Worm (Caenorhabditis elegans) whole organism, L2 larva: Measurements from ENCODE around the gene F46F2.5.
A peak's percentile ranks its signal among the peaks of the same experiment; 100 is the strongest.

Experiments used
- C34F6.9 ChIP-seq: fragments of 150-350 bp; optimal IDR thresholded peaks from 2 replicates; lab custom pipeline; 2014; ENCODE audit warnings: missing biosample characterization, missing genetic modification characterization
- F13H6.1 ChIP-seq: sonication (generic microtip); optimal IDR thresholded peaks from 2 replicates; lab custom pipeline; 2016; ENCODE audit warnings: missing genetic modification characterization, missing compliant biosample characterization
- R02D3.7 ChIP-seq: fragments of 150-350 bp; optimal IDR thresholded peaks from 2 replicates; lab custom pipeline; 2014; ENCODE audit warnings: missing biosample characterization, missing genetic modification characterization
- Y55F3AM.14 ChIP-seq: fragments of 200-800 bp; sonication (Bioruptor generic); optimal IDR thresholded peaks from 2 replicates; lab custom pipeline; 2018; ENCODE audit warnings: mild to moderate bottlenecking, missing genetic modification characterization, missing compliant biosample characterization
- alr-1 ChIP-seq: fragments of 150-350 bp; optimal IDR thresholded peaks from 2 replicates; lab custom pipeline; 2014; ENCODE audit warnings: missing biosample characterization, missing genetic modification characterization
- ama-1 ChIP-seq: fragments of 150-350 bp; optimal IDR thresholded peaks from 2 replicates; lab custom pipeline; 2018; ENCODE audit warnings: inconsistent platforms
- blmp-1 ChIP-seq: sonication (generic microtip); optimal IDR thresholded peaks from 2 replicates; lab custom pipeline; 2017; ENCODE audit warnings: missing genetic modification characterization, mild to moderate bottlenecking, missing compliant biosample characterization, antibody characterized with exemption, moderate library complexity; ENCODE audit not compliant: insufficient read depth
- ceh-82 ChIP-seq: fragments of 150-350 bp; optimal IDR thresholded peaks from 2 replicates; lab custom pipeline; 2014; ENCODE audit warnings: missing biosample characterization, missing genetic modification characterization
- dmd-4 ChIP-seq: sonication (generic microtip); optimal IDR thresholded peaks from 2 replicates; lab custom pipeline; 2017; ENCODE audit warnings: missing biosample characterization, missing genetic modification characterization
- egl-27 ChIP-seq: sonication (generic microtip); optimal IDR thresholded peaks from 3 replicates; lab custom pipeline; 2017; ENCODE audit warnings: missing biosample characterization, missing genetic modification reagents, missing genetic modification characterization
- elt-1 ChIP-seq: fragments of 150-350 bp; optimal IDR thresholded peaks from 2 replicates; lab custom pipeline; 2014; ENCODE audit warnings: missing biosample characterization, missing genetic modification characterization
- elt-3 ChIP-seq: sonication (generic microtip); optimal IDR thresholded peaks from 2 replicates; lab custom pipeline; 2017; ENCODE audit warnings: missing biosample characterization, missing genetic modification characterization
- fos-1 ChIP-seq: fragments of 150-350 bp; optimal IDR thresholded peaks from 2 replicates; lab custom pipeline; 2014; ENCODE audit warnings: missing biosample characterization, missing genetic modification characterization
- gmeb-1 ChIP-seq: fragments of 150-350 bp; optimal IDR thresholded peaks from 2 replicates; lab custom pipeline; 2014; ENCODE audit warnings: missing biosample characterization, missing genetic modification characterization
- lin-11 ChIP-seq: fragments of 150-350 bp; sonication (generic microtip); optimal IDR thresholded peaks from 2 replicates; lab custom pipeline; 2014; ENCODE audit warnings: missing biosample characterization, missing genetic modification characterization, inconsistent platforms, mixed read lengths
- lin-39 ChIP-seq: fragments of 150-350 bp; optimal IDR thresholded peaks from 2 replicates; lab custom pipeline; 2014; ENCODE audit warnings: missing biosample characterization, missing genetic modification reagents, missing genetic modification characterization
- lsy-2 ChIP-seq, 2 experiments: fragments of 150-350 bp in 1 of 2; sonication (generic microtip) in 1 of 2; optimal IDR thresholded peaks; 2 replicates each; lab custom pipeline; 2014 to 2017; ENCODE audit warnings: missing biosample characterization in 2 of 2, missing genetic modification characterization in 2 of 2
- mab-5 ChIP-seq: fragments of 150-350 bp; optimal IDR thresholded peaks from 2 replicates; lab custom pipeline; 2014; ENCODE audit warnings: missing biosample characterization, missing genetic modification characterization
- mbf-1 ChIP-seq: sonication (generic microtip); optimal IDR thresholded peaks from 2 replicates; lab custom pipeline; 2017; ENCODE audit warnings: missing biosample characterization, missing genetic modification characterization
- mdl-1 ChIP-seq, 2 experiments: fragments of 150-350 bp in 1 of 2; sonication (generic microtip) in 1 of 2; optimal IDR thresholded peaks; 2 replicates each; lab custom pipeline; 2017; ENCODE audit warnings: missing biosample characterization in 2 of 2, missing genetic modification characterization in 2 of 2
- nhr-11 ChIP-seq: fragments of 150-350 bp; optimal IDR thresholded peaks from 2 replicates; lab custom pipeline; 2014; ENCODE audit warnings: missing biosample characterization, missing genetic modification characterization
- nhr-12 ChIP-seq: fragments of 150-350 bp; optimal IDR thresholded peaks from 2 replicates; lab custom pipeline; 2014; ENCODE audit warnings: missing biosample characterization, missing genetic modification characterization
- nhr-129 ChIP-seq: fragments of 150-350 bp; optimal IDR thresholded peaks from 2 replicates; lab custom pipeline; 2014; ENCODE audit warnings: missing biosample characterization, missing genetic modification characterization
- nhr-21 ChIP-seq: fragments of 150-350 bp; optimal IDR thresholded peaks from 2 replicates; lab custom pipeline; 2014; ENCODE audit warnings: missing biosample characterization, missing genetic modification characterization
- nhr-23 ChIP-seq: fragments of 150-350 bp; optimal IDR thresholded peaks from 2 replicates; lab custom pipeline; 2014; ENCODE audit warnings: missing biosample characterization, missing genetic modification reagents, missing genetic modification characterization
- nhr-237 ChIP-seq: fragments of 150-350 bp; optimal IDR thresholded peaks from 2 replicates; lab custom pipeline; 2014; ENCODE audit warnings: missing biosample characterization, missing genetic modification characterization
- nhr-25 ChIP-seq: fragments of 150-350 bp; sonication (generic microtip); optimal IDR thresholded peaks from 3 replicates; lab custom pipeline; 2014; ENCODE audit warnings: missing biosample characterization, missing genetic modification characterization
- nhr-6 ChIP-seq: fragments of 150-350 bp; optimal IDR thresholded peaks from 2 replicates; lab custom pipeline; 2014; ENCODE audit warnings: missing biosample characterization, missing genetic modification characterization
- nhr-77 ChIP-seq: fragments of 150-350 bp; optimal IDR thresholded peaks from 2 replicates; lab custom pipeline; 2014; ENCODE audit warnings: missing biosample characterization, missing genetic modification characterization
- peb-1 ChIP-seq: fragments of 150-350 bp; optimal IDR thresholded peaks from 2 replicates; lab custom pipeline; 2014; ENCODE audit warnings: missing biosample characterization, missing genetic modification characterization
- skn-1 ChIP-seq: sonication (generic microtip); optimal IDR thresholded peaks from 2 replicates; lab custom pipeline; 2017; ENCODE audit warnings: missing biosample characterization, missing genetic modification characterization
- sma-3 ChIP-seq: sonication (generic microtip); optimal IDR thresholded peaks from 2 replicates; lab custom pipeline; 2016; ENCODE audit warnings: missing genetic modification reagents, missing genetic modification characterization, missing compliant biosample characterization
- sma-9 ChIP-seq, 2 experiments: fragments of 150-350 bp in 1 of 2; sonication (generic microtip) in 1 of 2; optimal IDR thresholded peaks; 2 replicates each; lab custom pipeline; 2014 to 2016; ENCODE audit warnings: missing genetic modification characterization in 2 of 2, mild to moderate bottlenecking in 1 of 2, missing biosample characterization in 1 of 2, missing compliant biosample characterization in 1 of 2, missing genetic modification reagents in 1 of 2, moderate library complexity in 1 of 2
- snpc-4 ChIP-seq: fragments of 150-350 bp; optimal IDR thresholded peaks from 2 replicates; lab custom pipeline; 2014; ENCODE audit warnings: missing biosample characterization, missing genetic modification characterization
- unc-39 ChIP-seq: fragments of 150-350 bp; optimal IDR thresholded peaks from 2 replicates; lab custom pipeline; 2014; ENCODE audit warnings: missing biosample characterization, missing genetic modification characterization
- unc-55 ChIP-seq: fragments of 150-350 bp; sonication (generic microtip); optimal IDR thresholded peaks from 3 replicates; lab custom pipeline; 2014; ENCODE audit warnings: missing biosample characterization, missing genetic modification reagents, missing genetic modification characterization
- unc-62 ChIP-seq: fragments of 150-350 bp; optimal IDR thresholded peaks from 2 replicates; lab custom pipeline; 2014; ENCODE audit warnings: missing biosample characterization, missing genetic modification reagents, missing genetic modification characterization
- zag-1 ChIP-seq: fragments of 150-350 bp; optimal IDR thresholded peaks from 2 replicates; lab custom pipeline; 2014; ENCODE audit warnings: missing biosample characterization, missing genetic modification characterization
- ztf-1 ChIP-seq: fragments of 200-800 bp; sonication (Bioruptor generic); conservative IDR thresholded peaks from 2 replicates; pipeline ENCODE4 v1.3.6; 2022; ENCODE audit warnings: missing genetic modification characterization, missing compliant biosample characterization
- ztf-11 ChIP-seq: sonication (generic microtip); optimal IDR thresholded peaks from 2 replicates; lab custom pipeline; 2017; ENCODE audit warnings: missing biosample characterization, missing genetic modification characterization
- ztf-4 ChIP-seq: fragments of 150-350 bp; optimal IDR thresholded peaks from 2 replicates; lab custom pipeline; 2014; ENCODE audit warnings: missing biosample characterization, missing genetic modification characterization

Gene F46F2.5

ce11 chrX:15233684-15234083, 28.8 kb upstream of the F46F2.5 start:
- TF ChIP-seq nhr-129 (tag; lab: Kevin White, UChicago) (peak; percentile 23), ztf-1 (GFP tag; lab: Robert Waterston, UW) (no peak)

- no peak for TF ChIP-seq nhr-6 (tag; lab: Kevin White, UChicago)
- peak; percentile 35 for TF ChIP-seq sma-3
- no peak for TF ChIP-seq peb-1
- no peak for TF ChIP-seq snpc-4 (tag; lab: Kevin White, UChicago)
- peak; percentile 15 for TF ChIP-seq fos-1
- no peak for TF ChIP-seq skn-1 (tag; lab: Kevin White, UChicago)
- no peak for TF ChIP-seq lin-11 (tag; lab: Kevin White, UChicago)
- peak; percentile 20 for TF ChIP-seq nhr-129 (tag; lab: Kevin White, UChicago)
- no peak for TF ChIP-seq unc-55 (GFP tag; lab: Kevin White, UChicago)
- no peak for TF ChIP-seq nhr-11 (tag; lab: Kevin White, UChicago)
- peak; percentile 43 for TF ChIP-seq nhr-21 (tag; lab: Kevin White, UChicago)
- TF ChIP-seq alr-1 (tag; lab: Kevin White, UChicago) = no peak
- TF ChIP-seq gmeb-1 (tag; lab: Kevin White, UChicago) = no peak
- no peak for TF ChIP-seq lsy-2 (tag; optimal IDR thresholded peaks at IDR 0.05; lab: Kevin White, UChicago)
- TF ChIP-seq mdl-1 (tag; optimal IDR thresholded peaks at IDR 0.05; lab: Kevin White, UChicago) = no peak
- no peak for TF ChIP-seq unc-62 (GFP tag; lab: Kevin White, UChicago)
- no peak for TF ChIP-seq mab-5 (tag; lab: Kevin White, UChicago)
- TF ChIP-seq nhr-23 (tag; lab: Kevin White, UChicago) = no peak
- no peak for TF ChIP-seq blmp-1
- no peak for TF ChIP-seq zag-1 (tag; lab: Kevin White, UChicago)
- no peak for TF ChIP-seq dmd-4 (tag; lab: Kevin White, UChicago)
- no peak for TF ChIP-seq ztf-4 (tag; lab: Kevin White, UChicago)
Observed at ce11 chrX:15236036-15236435, 26.5 kb upstream of the F46F2.5 start.

DNA sequence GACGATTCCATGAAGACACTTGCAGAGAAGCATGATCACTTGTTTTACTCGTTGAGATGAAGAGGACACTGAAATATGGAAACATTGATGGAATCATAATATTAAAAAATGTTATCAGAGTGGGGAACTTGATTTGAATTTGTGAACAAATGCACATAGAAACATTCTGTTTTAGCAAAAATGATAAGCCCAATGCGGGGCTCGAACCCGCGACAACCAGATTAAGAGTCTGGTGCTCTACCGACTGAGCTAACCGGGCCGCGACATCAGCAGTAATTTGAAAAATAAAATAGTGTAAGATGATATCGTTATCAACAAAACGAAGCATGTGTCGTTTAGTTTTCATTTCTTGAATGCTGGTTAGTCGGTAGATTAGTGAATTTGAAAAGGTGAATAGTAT, 21.4 kb upstream of the F46F2.5 start:
- no peak for TF ChIP-seq nhr-12 (tag; lab: Kevin White, UChicago)

- TF ChIP-seq sma-9 (GFP tag; optimal IDR thresholded peaks at IDR 0.05; lab: Kevin White, UChicago) (no peak), sma-9 (tag; optimal IDR thresholded peaks at IDR 0.05; lab: Kevin White, UChicago) (no peak), C34F6.9 (tag; lab: Kevin White, UChicago) (no peak), zag-1 (tag; lab: Kevin White, UChicago) (no peak), elt-1 (tag; lab: Kevin White, UChicago) (no peak), nhr-25 (tag; lab: Kevin White, UChicago) (no peak), egl-27 (tag; lab: Kevin White, UChicago) (no peak), nhr-23 (tag; lab: Kevin White, UChicago) (no peak), ama-1 (no peak), lsy-2 (tag; optimal IDR thresholded peaks at IDR 0.05; lab: Kevin White, UChicago) (no peak), ztf-4 (tag; lab: Kevin White, UChicago) (no peak), ceh-82 (tag; lab: Kevin White, UChicago) (no peak), peb-1 (no peak), ztf-1 (GFP tag; lab: Robert Waterston, UW) (no peak), F13H6.1 (no peak), unc-39 (tag; lab: Kevin White, UChicago) (no peak), blmp-1 (no peak), ztf-11 (tag; lab: Kevin White, UChicago) (no peak)
Observed at ce11 chrX:15242726-15243125, 19.8 kb upstream of the F46F2.5 start.

DNA sequence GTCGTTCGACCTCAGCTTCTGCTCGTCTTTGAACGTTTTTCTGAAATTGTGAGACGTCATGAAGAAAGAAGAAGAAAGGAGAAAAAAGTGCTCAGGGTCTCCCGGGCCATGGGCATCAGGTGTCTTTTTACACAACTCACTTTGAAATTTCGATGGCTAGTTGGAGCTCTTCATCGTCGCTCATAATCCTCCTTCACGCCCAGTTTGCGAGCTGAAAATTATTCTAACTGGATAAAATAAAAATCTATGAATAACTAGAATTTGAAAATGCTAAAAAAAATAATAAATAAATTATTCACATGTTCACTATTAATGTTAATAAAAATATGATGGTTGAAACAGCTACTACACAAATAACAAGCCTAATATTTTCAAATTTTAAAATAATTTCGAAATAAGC, 16.3 kb upstream of the F46F2.5 start, which contains the start of gene piki-1:
Gene piki-1 (minus strand): TSS at position 218 of the 400 bp plus-strand sequence.
- no peak for TF ChIP-seq unc-39 (tag; lab: Kevin White, UChicago)
- no peak for TF ChIP-seq C34F6.9 (tag; lab: Kevin White, UChicago)
- TF ChIP-seq R02D3.7 (tag; lab: Kevin White, UChicago) = no peak
- no peak for TF ChIP-seq ztf-11 (tag; lab: Kevin White, UChicago)
- TF ChIP-seq gmeb-1 (tag; lab: Kevin White, UChicago) = no peak
- TF ChIP-seq elt-3 (tag; lab: Kevin White, UChicago) = no peak
- TF ChIP-seq mbf-1 (tag; lab: Kevin White, UChicago) = no peak
- TF ChIP-seq lin-39 = no peak
- no peak for TF ChIP-seq Y55F3AM.14
- no peak for TF ChIP-seq F13H6.1
- TF ChIP-seq nhr-21 (tag; lab: Kevin White, UChicago) = no peak
- TF ChIP-seq elt-1 (tag; lab: Kevin White, UChicago) = no peak
- TF ChIP-seq nhr-237 (tag; lab: Kevin White, UChicago) = no peak
- no peak for TF ChIP-seq alr-1 (tag; lab: Kevin White, UChicago)
- TF ChIP-seq ceh-82 (tag; lab: Kevin White, UChicago) = no peak
- TF ChIP-seq mdl-1 (tag; optimal IDR thresholded peaks at IDR 0.05; lab: Kevin White, UChicago) = no peak
- TF ChIP-seq nhr-77 = no peak
